Fruit fly (Drosophila melanogaster): ENCODE measurements around the gene Hsc70-2.

Hsc70-2 gene

DNA sequence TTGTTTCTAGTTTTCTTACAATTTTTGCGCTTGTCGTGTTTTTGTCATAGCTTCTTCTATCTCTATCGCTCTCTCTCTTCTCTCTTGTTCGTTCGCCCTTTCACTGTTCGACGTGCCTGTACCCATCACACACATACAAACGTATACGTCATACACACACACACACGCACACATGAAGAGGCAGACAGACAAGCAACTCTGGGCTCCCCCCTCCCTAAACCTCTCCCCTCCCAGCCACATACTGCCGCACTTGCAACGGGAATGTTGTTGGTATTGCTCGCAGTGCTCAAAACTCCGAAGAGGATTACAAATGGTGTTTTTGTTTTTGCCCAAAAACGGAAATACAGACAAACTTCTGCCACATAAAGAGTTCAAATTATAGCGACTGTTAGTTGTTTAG lies 31.6 kb upstream of the Hsc70-2 start (continued):
- no peak for TF ChIP-seq CG7372 (GFP tag; IDR thresholded peaks at IDR 0.05)
- no peak for TF ChIP-seq CG2889 (GFP tag; IDR thresholded peaks at IDR 0.05)
- no peak for TF ChIP-seq BtbVII (GFP tag; optimal IDR thresholded peaks at IDR 0.05)
- TF ChIP-seq CG7556 (GFP tag; optimal IDR thresholded peaks at IDR 0.05): no peak
- TF ChIP-seq odd (GFP tag; optimal IDR thresholded peaks at IDR 0.05): no peak
- TF ChIP-seq CG2875 (GFP tag; optimal IDR thresholded peaks at IDR 0.05): no peak
- TF ChIP-seq dysf (GFP tag; IDR thresholded peaks at IDR 0.05): no peak
- TF ChIP-seq lmd (GFP tag; IDR thresholded peaks at IDR 0.05): no peak
- TF ChIP-seq aop (GFP tag; IDR thresholded peaks at IDR 0.05): no peak
- no peak for TF ChIP-seq CG7928 (GFP tag; optimal IDR thresholded peaks at IDR 0.05)
- TF ChIP-seq CG13296 (GFP tag; optimal IDR thresholded peaks at IDR 0.05): no peak
- peak; percentile 22; the same call in 1 of the 2 replicates for TF ChIP-seq Scr (GFP tag; IDR thresholded peaks at IDR 0.05; ENCODE audit: partially characterized antibody)
- TF ChIP-seq CG31365 (tag; optimal IDR thresholded peaks at IDR 0.05): no peak
- no peak for TF ChIP-seq CG6854 (GFP tag; optimal IDR thresholded peaks at IDR 0.05)
- no peak for TF ChIP-seq CG14860 (GFP tag; IDR thresholded peaks at IDR 0.05; ENCODE audit: partially characterized antibody)
- no peak for TF ChIP-seq zfh1 (GFP tag; IDR thresholded peaks at IDR 0.05)
- no peak for TF ChIP-seq CG1024 (GFP tag; IDR thresholded peaks at IDR 0.05)
- no peak for TF ChIP-seq Meics (GFP tag; optimal IDR thresholded peaks at IDR 0.05)
- no peak for TF ChIP-seq B-H1 (GFP tag; IDR thresholded peaks at IDR 0.05)
- TF ChIP-seq Optix (GFP tag; IDR thresholded peaks at IDR 0.05): no peak
- TF ChIP-seq CG11695 (GFP tag; IDR thresholded peaks at IDR 0.05): no peak
- no peak for TF ChIP-seq Mes4 (GFP tag; optimal IDR thresholded peaks at IDR 0.05)
- TF ChIP-seq CG33557 (GFP tag; optimal IDR thresholded peaks at IDR 0.05): no peak
- TF ChIP-seq H15 (GFP tag; IDR thresholded peaks at IDR 0.05): 0 out of 3 replicates have a peak, but pooled peaks have one; percentile 24
- no peak for TF ChIP-seq dpn (GFP tag; optimal IDR thresholded peaks at IDR 0.05)
- TF ChIP-seq sim (GFP tag; IDR thresholded peaks at IDR 0.05): no peak
- no peak for TF ChIP-seq Sin3A (optimal IDR thresholded peaks at IDR 0.05)
- TF ChIP-seq Jarid2 (GFP tag; optimal IDR thresholded peaks at IDR 0.05): no peak
- TF ChIP-seq croc (GFP tag; conservative IDR thresholded peaks at IDR 0.05): no peak
- TF ChIP-seq Dfd (GFP tag; optimal IDR thresholded peaks at IDR 0.05): no peak
- no peak for TF ChIP-seq dimm (GFP tag; IDR thresholded peaks at IDR 0.05)
- TF ChIP-seq cas (GFP tag; IDR thresholded peaks at IDR 0.05): no peak
- TF ChIP-seq CG2202 (tag; optimal IDR thresholded peaks at IDR 0.05): no peak
- no peak for TF ChIP-seq CG7271 (tag; optimal IDR thresholded peaks at IDR 0.05)
- TF ChIP-seq HmgD (GFP tag; optimal IDR thresholded peaks at IDR 0.05): no peak
- TF ChIP-seq gcm2 (GFP tag; optimal IDR thresholded peaks at IDR 0.05): no peak
- TF ChIP-seq D19B (GFP tag; optimal IDR thresholded peaks at IDR 0.05): no peak
- no peak for TF ChIP-seq bigmax (GFP tag; optimal IDR thresholded peaks at IDR 0.05)
- TF ChIP-seq pfk (GFP tag; optimal IDR thresholded peaks at IDR 0.05): no peak
- TF ChIP-seq Asciz (GFP tag; optimal IDR thresholded peaks at IDR 0.05): no peak
- no peak for TF ChIP-seq CG34224 (GFP tag; IDR thresholded peaks at IDR 0.05; ENCODE audit: partially characterized antibody)
- TF ChIP-seq Dek (tag; optimal IDR thresholded peaks at IDR 0.05): no peak
- no peak for TF ChIP-seq Dad (GFP tag; optimal IDR thresholded peaks at IDR 0.05)
- no peak for TF ChIP-seq Poxn (GFP tag; IDR thresholded peaks at IDR 0.05)
- no peak for TF ChIP-seq Atf-2 (GFP tag; optimal IDR thresholded peaks at IDR 0.05)
- no peak for TF ChIP-seq Ssrp (tag; optimal IDR thresholded peaks at IDR 0.05)
- no peak for TF ChIP-seq CG2199 (GFP tag; IDR thresholded peaks at IDR 0.05)
- no peak for TF ChIP-seq CG15601 (tag; optimal IDR thresholded peaks at IDR 0.05)
- no peak for TF ChIP-seq amos (GFP tag; IDR thresholded peaks at IDR 0.05; ENCODE audit: partially characterized antibody)
- TF ChIP-seq crol (GFP tag; IDR thresholded peaks at IDR 0.05): peak; percentile 95
- TF ChIP-seq CG11093 (GFP tag; IDR thresholded peaks at IDR 0.05): no peak
- TF ChIP-seq CG11456 (GFP tag; IDR thresholded peaks at IDR 0.05): no peak
- no peak for TF ChIP-seq Hey (tag; optimal IDR thresholded peaks at IDR 0.05)

Data from whole organism, embryonic.